Worm (Caenorhabditis elegans) whole organism, L1 larva: ENCODE data around the gene col-102.

ENCODE experiments used
- Y116A8C.19 ChIP-seq: sonication (generic microtip); optimal IDR thresholded peaks from 2 replicates; lab custom pipeline; 2016; ENCODE audit warnings: missing compliant biosample characterization, missing genetic modification characterization, borderline replicate concordance
- blmp-1 ChIP-seq: fragments of 150-350 bp; optimal IDR thresholded peaks from 2 replicates; lab custom pipeline; 2014; ENCODE audit warnings: missing biosample characterization, missing genetic modification characterization
- ceh-8 ChIP-seq: fragments of 200-800 bp; sonication (Bioruptor generic); optimal IDR thresholded peaks from 2 replicates; lab custom pipeline; 2018; ENCODE audit warnings: mild to moderate bottlenecking, missing genetic modification characterization, moderate library complexity, missing compliant biosample characterization
- dpl-1 ChIP-seq, 3 experiments: fragments of 150-350 bp in 2 of 3; sonication (generic microtip) in 1 of 3; optimal IDR thresholded peaks; 2 replicates each; lab custom pipeline; 2014 to 2017; ENCODE audit warnings: missing biosample characterization in 3 of 3, missing genetic modification characterization in 3 of 3, missing genetic modification reagents in 3 of 3
- efl-1 ChIP-seq, 4 experiments: fragments of 150-350 bp; optimal IDR thresholded peaks in 3 of 4; peaks in 1 of 4; 1 replicate in 1 of 4; 2 replicates in 3 of 4; lab custom pipeline; 2014; ENCODE audit warnings: missing biosample characterization in 2 of 4, missing genetic modification characterization in 2 of 4, missing genetic modification reagents in 2 of 4
- egl-27 ChIP-seq, 2 experiments: fragments of 150-350 bp in 1 of 2; sonication (generic microtip); optimal IDR thresholded peaks; 3 replicates each; lab custom pipeline; 2017 to 2018; ENCODE audit warnings: missing biosample characterization in 2 of 2, missing genetic modification characterization in 2 of 2, missing genetic modification reagents in 2 of 2
- fkh-4 ChIP-seq: sonication (generic microtip); optimal IDR thresholded peaks from 2 replicates; lab custom pipeline; 2016; ENCODE audit warnings: missing compliant biosample characterization, missing genetic modification characterization, borderline replicate concordance
- fkh-8 ChIP-seq: sonication (generic microtip); optimal IDR thresholded peaks from 2 replicates; lab custom pipeline; 2016; ENCODE audit warnings: mild to moderate bottlenecking, missing genetic modification characterization, missing compliant biosample characterization
- hpl-2 ChIP-seq: fragments of 150-350 bp; optimal IDR thresholded peaks from 2 replicates; lab custom pipeline; 2014; ENCODE audit warnings: missing biosample characterization, missing genetic modification reagents, missing genetic modification characterization
- lin-14 ChIP-seq: fragments of 200-800 bp; sonication (Bioruptor generic); optimal IDR thresholded peaks from 2 replicates; lab custom pipeline; 2018; ENCODE audit warnings: mild to moderate bottlenecking, missing genetic modification characterization, moderate library complexity, missing compliant biosample characterization
- lin-39 ChIP-seq: fragments of 150-350 bp; optimal IDR thresholded peaks from 2 replicates; lab custom pipeline; 2014; ENCODE audit warnings: missing biosample characterization, missing genetic modification reagents, missing genetic modification characterization
- lsy-2 ChIP-seq, 2 experiments: fragments of 150-350 bp; optimal IDR thresholded peaks; 2 replicates each; lab custom pipeline; 2014; ENCODE audit warnings: missing biosample characterization in 2 of 2, missing genetic modification characterization in 2 of 2
- mab-9 ChIP-seq: fragments of 200-800 bp; sonication (Bioruptor generic); IDR thresholded peaks from 2 replicates; pipeline ENCODE4 v1.3.6; 2022; ENCODE audit warnings: missing genetic modification reagents, missing genetic modification characterization, missing compliant biosample characterization
- mep-1 ChIP-seq: fragments of 150-350 bp; optimal IDR thresholded peaks from 2 replicates; lab custom pipeline; 2014; ENCODE audit warnings: missing biosample characterization, missing genetic modification characterization
- nhr-12 ChIP-seq: sonication (generic microtip); optimal IDR thresholded peaks from 2 replicates; lab custom pipeline; 2017; ENCODE audit warnings: missing biosample characterization, missing genetic modification characterization
- nhr-19 ChIP-seq: fragments of 200-800 bp; sonication (Bioruptor generic); conservative IDR thresholded peaks from 2 replicates; pipeline ENCODE4 v1.3.6; 2022; ENCODE audit warnings: missing genetic modification characterization, missing compliant biosample characterization
- nhr-237 ChIP-seq: fragments of 150-350 bp; optimal IDR thresholded peaks from 2 replicates; lab custom pipeline; 2014; ENCODE audit warnings: missing biosample characterization, missing genetic modification characterization
- nhr-71 ChIP-seq: sonication (generic microtip); optimal IDR thresholded peaks from 2 replicates; lab custom pipeline; 2016; ENCODE audit warnings: mild to moderate bottlenecking, missing genetic modification characterization, moderate library complexity, missing compliant biosample characterization
- nhr-77 ChIP-seq: fragments of 150-350 bp; optimal IDR thresholded peaks from 2 replicates; lab custom pipeline; 2014; ENCODE audit warnings: missing biosample characterization, missing genetic modification characterization
- nhr-84 ChIP-seq: sonication (generic microtip); optimal IDR thresholded peaks from 2 replicates; lab custom pipeline; 2017; ENCODE audit warnings: missing biosample characterization, missing genetic modification characterization
- nhr-85 ChIP-seq: sonication (generic microtip); peaks from one replicate; lab custom pipeline; 2016; ENCODE audit warnings: missing genetic modification characterization, inconsistent platforms, missing compliant biosample characterization
- nhr-90 ChIP-seq: sonication (generic microtip); optimal IDR thresholded peaks from 2 replicates; lab custom pipeline; 2016; ENCODE audit warnings: mild to moderate bottlenecking, missing genetic modification characterization, missing compliant biosample characterization; ENCODE audit not compliant: poor library complexity
- pag-3 ChIP-seq: sonication (generic microtip); optimal IDR thresholded peaks from 2 replicates; lab custom pipeline; 2017; ENCODE audit warnings: missing genetic modification characterization, mild to moderate bottlenecking, missing compliant biosample characterization, antibody characterized with exemption, borderline replicate concordance; ENCODE audit not compliant: insufficient read depth
- rnt-1 ChIP-seq: sonication (generic microtip); optimal IDR thresholded peaks from 2 replicates; lab custom pipeline; 2016; ENCODE audit warnings: mild to moderate bottlenecking, missing genetic modification characterization, moderate library complexity, missing compliant biosample characterization
- skn-1 ChIP-seq: fragments of 150-350 bp; optimal IDR thresholded peaks from 2 replicates; lab custom pipeline; 2014; ENCODE audit warnings: missing biosample characterization, missing genetic modification characterization
- snu-23 ChIP-seq: sonication (generic microtip); optimal IDR thresholded peaks from 2 replicates; lab custom pipeline; 2016; ENCODE audit warnings: missing genetic modification characterization, missing compliant biosample characterization
- swsn-7 ChIP-seq: sonication (generic microtip); optimal IDR thresholded peaks from 2 replicates; lab custom pipeline; 2016; ENCODE audit warnings: missing genetic modification characterization, missing compliant biosample characterization
- ztf-11 ChIP-seq, 2 experiments: sonication (generic microtip); optimal IDR thresholded peaks; 2 replicates each; lab custom pipeline; 2016 to 2017; ENCODE audit warnings: missing genetic modification characterization in 2 of 2, missing biosample characterization in 1 of 2, missing compliant biosample characterization in 1 of 2

col-102 gene

DNA sequence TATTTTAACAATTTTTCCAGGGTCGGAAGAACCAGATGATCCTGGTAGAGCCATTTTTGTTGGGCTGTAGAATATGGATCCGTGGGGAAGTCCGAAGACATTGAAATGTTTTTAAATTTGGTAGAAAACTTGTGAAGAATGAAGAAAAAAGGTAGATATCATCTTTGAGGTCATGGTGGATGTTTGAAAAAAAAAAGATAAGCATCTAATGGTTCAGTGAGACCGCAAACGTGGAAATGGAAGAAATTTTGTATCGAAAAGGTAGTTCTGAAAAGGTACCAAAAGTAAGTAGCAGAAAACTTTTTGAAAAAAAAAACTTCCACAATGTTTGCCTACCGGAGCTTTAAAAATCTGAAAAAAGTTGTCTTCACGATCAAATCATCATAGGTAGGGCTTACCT lies 701 bp upstream of the col-102 start, which contains the start of gene prmt-4:
Gene prmt-4, minus strand, starts transcription at position 101 of the 400 bp plus-strand sequence.
- TF ChIP-seq pag-3 (tag; lab: Kevin White, UChicago), result no peak
- TF ChIP-seq efl-1 (optimal IDR thresholded peaks at IDR 0.05; lab: Kevin White, UChicago), result no peak
- peak in 1 of 2 experiments; percentile 9 for TF ChIP-seq efl-1 (GFP tag; optimal IDR thresholded peaks at IDR 0.05 in 1 of 2; lab: Kevin White, UChicago)

DNA sequence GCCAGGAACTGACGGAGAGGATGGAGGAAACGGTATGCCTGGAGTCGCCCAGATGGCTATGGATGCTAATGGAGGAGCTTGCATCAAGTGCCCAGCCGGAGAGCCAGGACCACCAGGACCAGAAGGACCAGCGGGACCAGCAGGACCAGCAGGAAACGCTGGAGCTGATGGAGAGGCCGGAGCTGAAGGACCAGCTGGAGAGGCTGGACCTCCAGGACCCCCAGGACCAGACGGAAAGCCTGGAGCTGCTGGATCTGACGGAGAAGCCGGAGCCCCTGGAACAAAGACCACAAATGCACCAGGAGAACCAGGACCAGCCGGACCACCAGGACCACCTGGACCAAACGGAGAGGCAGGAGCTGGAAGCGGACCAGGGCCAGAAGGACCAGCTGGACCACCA lies 573 bp downstream of the col-102 start:
- TF ChIP-seq fkh-4 (tag; lab: Kevin White, UChicago) (no peak), lin-14 (GFP tag; lab: Kevin White, UChicago) (no peak), ceh-8 (no peak)

DNA sequence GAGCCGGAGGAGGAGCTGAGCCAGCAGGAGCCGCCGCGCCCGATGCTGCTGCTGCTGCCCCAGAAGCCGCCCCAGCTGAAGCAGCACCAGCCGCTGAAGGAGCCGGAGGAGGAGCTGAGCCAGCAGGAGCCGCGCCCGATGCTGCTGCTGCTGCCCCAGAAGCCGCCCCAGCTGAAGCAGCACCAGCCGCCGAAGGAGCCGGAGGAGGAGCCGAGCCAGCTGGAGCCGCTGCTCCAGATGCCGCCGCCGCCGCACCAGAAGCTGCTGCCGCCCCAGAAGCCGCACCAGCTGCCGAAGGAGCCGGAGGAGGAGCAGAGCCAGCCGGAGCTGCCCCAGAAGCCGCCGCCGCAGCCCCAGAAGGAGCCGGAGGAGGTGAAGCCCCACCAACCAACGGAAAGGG lies 1.2 kb downstream of the col-102 start:
- TF ChIP-seq ceh-8 (peak; percentile 91), mab-9 (GFP tag; lab: Robert Waterston, UW) (no peak), nhr-85 (no peak)

DNA sequence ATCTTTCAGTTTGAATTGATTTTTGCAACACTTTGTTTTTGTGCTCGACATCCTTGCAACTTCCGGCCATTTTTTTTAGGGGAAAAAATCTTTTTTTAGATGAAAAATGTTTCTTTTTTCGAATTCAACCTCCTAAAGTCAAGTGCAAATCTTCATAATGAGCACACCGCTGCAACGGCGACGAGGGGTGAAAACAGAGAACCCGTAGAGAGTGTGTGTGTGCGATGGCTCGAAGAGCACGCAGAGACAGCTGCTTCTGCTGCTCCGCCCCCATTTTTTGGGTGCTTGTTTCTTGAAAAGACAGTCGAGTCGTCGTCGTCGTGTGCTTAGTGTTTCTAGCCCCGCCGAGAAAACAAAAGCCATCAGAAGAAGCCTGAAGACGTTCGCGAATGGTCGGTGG lies 1.8 kb downstream of the col-102 start, which contains the start of gene inx-18:
Gene inx-18, plus strand, starts transcription at position 301 of the 400 bp plus-strand sequence.
- TF ChIP-seq ztf-11 (tag; optimal IDR thresholded peaks at IDR 0.05; lab: Kevin White, UChicago) (no peak), fkh-8 (tag; lab: Kevin White, UChicago) (no peak), nhr-84 (no peak), lin-39 (tag; lab: Kevin White, UChicago) (no peak), mep-1 (no peak), rnt-1 (tag; lab: Kevin White, UChicago) (peak; percentile 25)

DNA sequence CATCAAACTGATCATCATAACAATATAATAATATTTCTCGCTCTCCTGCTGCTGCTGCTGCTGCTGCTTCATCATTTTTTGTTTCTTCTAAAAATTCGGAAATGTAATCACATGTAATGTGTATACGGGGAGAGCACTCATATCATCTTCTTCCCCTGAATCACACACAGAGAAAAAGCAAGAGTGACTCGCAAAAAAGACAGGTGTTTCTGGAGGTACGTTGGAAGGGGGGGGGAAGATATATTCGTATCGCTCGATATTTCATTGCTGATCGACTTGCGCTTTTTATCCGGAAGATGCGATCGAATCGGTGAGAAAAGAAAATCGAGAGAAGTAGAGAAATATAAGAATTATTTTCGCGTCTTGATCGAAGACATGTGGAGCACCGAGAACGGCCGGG lies 3.4 kb downstream of the col-102 start:
- TF ChIP-seq nhr-71 (peak; percentile 67), mep-1 (peak; percentile 8), lsy-2 (tag; optimal IDR thresholded peaks at IDR 0.05; lab: Kevin White, UChicago) (peak in 1 of 2 experiments; percentile 42), fkh-4 (tag; lab: Kevin White, UChicago) (no peak), Y116A8C.19 (tag; lab: Kevin White, UChicago) (no peak), snu-23 (GFP tag; lab: Kevin White, UChicago) (peak; percentile 25), rnt-1 (tag; lab: Kevin White, UChicago) (peak; percentile 35), lin-14 (GFP tag; lab: Kevin White, UChicago) (peak; percentile 73), nhr-90 (tag; lab: Kevin White, UChicago) (no peak), nhr-12 (no peak), nhr-77 (no peak), nhr-19 (GFP tag; lab: Robert Waterston, UW) (peak; percentile 18), dpl-1 (GFP tag; optimal IDR thresholded peaks at IDR 0.05; lab: Kevin White, UChicago) (peak in 1 of 3 experiments; percentile 7)

DNA sequence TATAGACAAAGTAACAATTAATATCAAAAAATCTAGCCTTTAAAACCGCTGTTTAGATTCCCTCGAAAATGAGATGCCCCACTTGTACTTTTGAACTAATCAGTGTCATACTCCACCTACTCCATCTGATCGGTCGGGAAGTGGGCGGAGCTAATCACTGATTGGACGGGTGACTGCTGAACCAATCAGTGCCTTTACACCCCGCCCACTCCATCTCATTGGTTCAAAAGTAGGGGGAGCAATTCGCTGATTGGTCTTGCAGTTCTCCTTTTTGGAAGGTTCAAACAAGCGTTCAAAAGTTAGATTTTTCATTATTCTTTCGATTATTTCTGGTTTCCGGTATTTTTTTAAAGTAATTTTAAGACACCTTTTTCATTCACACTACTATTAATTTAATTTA lies 8.9 kb downstream of the col-102 start:
- TF ChIP-seq nhr-237 (tag; lab: Kevin White, UChicago) (no peak), snu-23 (GFP tag; lab: Kevin White, UChicago) (no peak), skn-1 (tag; lab: Kevin White, UChicago) (no peak), Y116A8C.19 (tag; lab: Kevin White, UChicago) (no peak), hpl-2 (GFP tag; lab: Kevin White, UChicago) (no peak), swsn-7 (tag; lab: Kevin White, UChicago) (no peak), blmp-1 (tag; lab: Kevin White, UChicago) (no peak)

DNA sequence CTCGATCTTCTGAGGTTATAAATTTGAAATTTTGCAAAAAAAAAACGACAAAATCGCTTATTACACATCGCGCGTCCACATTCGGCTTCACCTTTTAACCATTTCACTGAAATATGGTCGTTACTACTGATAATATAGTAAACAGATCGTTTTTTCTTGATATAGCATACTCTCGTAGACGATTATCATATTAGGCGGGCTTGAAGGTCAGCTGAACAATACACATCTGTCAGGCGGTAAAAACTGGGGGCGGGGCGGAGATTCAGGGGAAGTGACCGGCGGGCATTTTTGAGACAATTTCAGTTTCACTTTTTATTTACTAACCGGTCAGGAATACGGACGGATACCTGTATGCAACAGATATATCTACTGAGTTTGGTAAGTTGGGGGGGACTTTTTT lies 11.0 kb downstream of the col-102 start, which contains the start of gene C18H7.1:
Gene C18H7.1, plus strand, starts transcription at position 301 of the 400 bp plus-strand sequence.
- TF ChIP-seq efl-1 (optimal IDR thresholded peaks at IDR 0.05; lab: Kevin White, UChicago) (no peak), efl-1 (GFP tag; optimal IDR thresholded peaks at IDR 0.05 in 1 of 2; lab: Kevin White, UChicago) (peak in 1 of 2 experiments; percentile 36), mab-9 (GFP tag; lab: Robert Waterston, UW) (no peak), blmp-1 (tag; lab: Kevin White, UChicago) (peak; percentile 44), egl-27 (tag; optimal IDR thresholded peaks at IDR 0.05; lab: Kevin White, UChicago) (no peak)
